Fruit fly (Drosophila melanogaster): ENCODE measurements around the gene Tk.
A peak's percentile ranks its signal among the peaks of the same experiment; 100 is the strongest.

The Tk gene

DNA sequence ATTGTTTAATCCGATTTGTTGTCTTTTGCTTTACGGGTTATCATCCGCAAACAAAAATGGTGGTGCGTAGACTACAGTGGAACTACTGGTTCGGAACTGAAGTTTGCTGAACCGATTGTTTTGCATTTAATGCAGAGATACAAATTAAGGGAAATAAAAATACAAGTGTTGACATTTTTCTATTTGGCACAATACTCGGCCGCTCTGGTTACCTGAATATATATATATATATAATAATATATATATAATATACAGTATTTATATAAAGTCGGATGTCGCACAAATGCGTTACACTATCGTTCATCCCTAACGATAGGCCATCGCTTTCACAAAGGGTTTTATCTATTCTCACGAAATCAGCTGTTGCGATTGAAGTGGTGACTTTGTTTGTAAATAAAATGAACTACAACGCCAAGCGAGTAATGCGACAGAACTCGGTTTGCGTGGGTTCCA lies 11.6 kb upstream of the Tk start, which contains the start of the genes DCAF12 and Spt3 (continued):
- TF ChIP-seq CG8290 (GFP tag; optimal IDR thresholded peaks at IDR 0.05) = peak; percentile 27
- TF ChIP-seq CG8290 (tag; optimal IDR thresholded peaks at IDR 0.05) = no peak
- peak; percentile 56 for TF ChIP-seq Aef1 (GFP tag; IDR thresholded peaks at IDR 0.05)
- TF ChIP-seq tap (tag; optimal IDR thresholded peaks at IDR 0.05) = no peak
- peak; percentile 36 for TF ChIP-seq Deaf1 (tag; optimal IDR thresholded peaks at IDR 0.05)
- TF ChIP-seq ssp (GFP tag; IDR thresholded peaks at IDR 0.05) = peak; percentile 47
- TF ChIP-seq Fer1 (GFP tag; optimal IDR thresholded peaks at IDR 0.05) = no peak
- TF ChIP-seq CG4360 (GFP tag; IDR thresholded peaks at IDR 0.05) = no peak
- no peak for TF ChIP-seq da (GFP tag; optimal IDR thresholded peaks at IDR 0.05)
- TF ChIP-seq Hr3 (GFP tag; optimal IDR thresholded peaks at IDR 0.05) = peak; percentile 75
- no peak for TF ChIP-seq CG10959 (GFP tag; IDR thresholded peaks at IDR 0.05)
- peak in 1 of 2 experiments; percentile 45 for TF ChIP-seq dpn (GFP tag; optimal IDR thresholded peaks at IDR 0.05)
- TF ChIP-seq CG18619 (GFP tag; optimal IDR thresholded peaks at IDR 0.05) = no peak
- no peak for TF ChIP-seq h (optimal IDR thresholded peaks at IDR 0.05)
- no peak for TF ChIP-seq Vsx1 (GFP tag; optimal IDR thresholded peaks at IDR 0.05)
- TF ChIP-seq CG6254 (GFP tag; optimal IDR thresholded peaks at IDR 0.05) = peak; percentile 53
- peak in 1 of 2 experiments; percentile 41 for TF ChIP-seq Hr51 (GFP tag; optimal IDR thresholded peaks at IDR 0.05)
- no peak for TF ChIP-seq p53 (GFP tag; optimal IDR thresholded peaks at IDR 0.05)
- TF ChIP-seq CG9932 (GFP tag; IDR thresholded peaks at IDR 0.05) = peak; percentile 85
- TF ChIP-seq CG31441 (GFP tag; IDR thresholded peaks at IDR 0.05) = peak; percentile 74; the same call in 1 of the 2 replicates
- TF ChIP-seq CG32767 (GFP tag; IDR thresholded peaks at IDR 0.05) = no peak
- peak; percentile 33 for TF ChIP-seq CG30403 (GFP tag; optimal IDR thresholded peaks at IDR 0.05)
- no peak for TF ChIP-seq CG16863 (GFP tag; optimal IDR thresholded peaks at IDR 0.05)
- peak; percentile 1 for TF ChIP-seq CG12299 (tag; optimal IDR thresholded peaks at IDR 0.05)
- no peak for TF ChIP-seq CG12071 (GFP tag; optimal IDR thresholded peaks at IDR 0.05)
- TF ChIP-seq pnt (GFP tag; optimal IDR thresholded peaks at IDR 0.05) = no peak
- peak in 1 of 2 experiments; percentile 59 for TF ChIP-seq tll (GFP tag; optimal IDR thresholded peaks at IDR 0.05)
- no peak for TF ChIP-seq CG10431 (GFP tag; optimal IDR thresholded peaks at IDR 0.05)
- no peak for TF ChIP-seq corto (GFP tag; optimal IDR thresholded peaks at IDR 0.05)
- no peak for TF ChIP-seq Trl (optimal IDR thresholded peaks at IDR 0.05)
- TF ChIP-seq Trl (GFP tag; optimal IDR thresholded peaks at IDR 0.05) = no peak
- TF ChIP-seq Ravus (GFP tag; IDR thresholded peaks at IDR 0.05) = no peak
- TF ChIP-seq CG4282 (GFP tag; optimal IDR thresholded peaks at IDR 0.05) = no peak
- TF ChIP-seq zen2 (GFP tag; IDR thresholded peaks at IDR 0.05; ENCODE audit: partially characterized antibody) = peak; percentile 77; the same call in 2 of the 3 replicates
- TF ChIP-seq CG17829 (tag; optimal IDR thresholded peaks at IDR 0.05) = peak; percentile 74
- peak; percentile 37; the same call in 1 of the 2 replicates for TF ChIP-seq CG14441 (GFP tag; IDR thresholded peaks at IDR 0.05)
- no peak for TF ChIP-seq pho (GFP tag; optimal IDR thresholded peaks at IDR 0.05)
- TF ChIP-seq CrebB (tag; optimal IDR thresholded peaks at IDR 0.05) = no peak
- TF ChIP-seq C15 (GFP tag; IDR thresholded peaks at IDR 0.05) = no peak
- peak; percentile 78 for TF ChIP-seq ems (GFP tag; optimal IDR thresholded peaks at IDR 0.05)
- peak; percentile 50 for TF ChIP-seq Xbp1 (GFP tag; optimal IDR thresholded peaks at IDR 0.05)
- TF ChIP-seq pita (GFP tag; optimal IDR thresholded peaks at IDR 0.05) = no peak
- peak; percentile 10; the same call in 1 of the 2 replicates for TF ChIP-seq Rx (GFP tag; IDR thresholded peaks at IDR 0.05)
- TF ChIP-seq otp (GFP tag; IDR thresholded peaks at IDR 0.05) = no peak
- no peak for TF ChIP-seq Sin3A (optimal IDR thresholded peaks at IDR 0.05)
- peak; percentile 99 for TF ChIP-seq CG15514 (GFP tag; optimal IDR thresholded peaks at IDR 0.05)
- no peak for TF ChIP-seq seq (GFP tag; IDR thresholded peaks at IDR 0.05)
- TF ChIP-seq grau (tag; optimal IDR thresholded peaks at IDR 0.05) = peak; percentile 79
- TF ChIP-seq Blimp-1 (GFP tag; optimal IDR thresholded peaks at IDR 0.05) = peak; percentile 48
- TF ChIP-seq crol (GFP tag; IDR thresholded peaks at IDR 0.05) = no peak
- TF ChIP-seq CG7963 (GFP tag; IDR thresholded peaks at IDR 0.05; ENCODE audit: partially characterized antibody) = peak; percentile 88
- TF ChIP-seq CG9437 (GFP tag; optimal IDR thresholded peaks at IDR 0.05) = peak; percentile 74
- peak; percentile 70 for TF ChIP-seq Xrp1 (GFP tag; IDR thresholded peaks at IDR 0.05)
